Fruit fly (Drosophila melanogaster) whole organism, embryonic: Measurements from ENCODE around the gene foxo.

Source experiments
- Ada2b ChIP-seq: fragments of 200-800 bp; sonication (Bioruptor generic); IDR thresholded peaks from 2 replicates; pipeline ENCODE4 v1.3.6; 2022; ENCODE audit warnings: missing biosample characterization, missing genetic modification characterization
- Aef1 ChIP-seq: fragments of 200-800 bp; sonication (Bioruptor generic); IDR thresholded peaks from 3 replicates; pipeline ENCODE4 v1.3.6; 2022; ENCODE audit warnings: missing biosample characterization, missing genetic modification characterization
- BtbVII ChIP-seq: fragments of 200-800 bp; sonication (Bioruptor generic); optimal IDR thresholded peaks from 3 replicates; lab custom pipeline; 2017; ENCODE audit warnings: missing biosample characterization, mild to moderate bottlenecking, missing genetic modification characterization
- CG10959 ChIP-seq: fragments of 200-800 bp; sonication (Bioruptor generic); IDR thresholded peaks from 2 replicates; pipeline ENCODE4 v1.3.6; 2022; ENCODE audit warnings: missing biosample characterization, missing genetic modification characterization
- CG12219 ChIP-seq: fragments of 200-800 bp; sonication (Bioruptor generic); optimal IDR thresholded peaks from 3 replicates; lab custom pipeline; 2018; ENCODE audit warnings: missing biosample characterization, mild to moderate bottlenecking, missing genetic modification characterization
- CG15269 ChIP-seq: fragments of 200-800 bp; sonication (Bioruptor generic); optimal IDR thresholded peaks from 2 replicates; lab custom pipeline; 2018; ENCODE audit warnings: missing biosample characterization, mild to moderate bottlenecking, missing genetic modification characterization, moderate library complexity
- CG16863 ChIP-seq: fragments of 200-800 bp; sonication (Bioruptor generic); optimal IDR thresholded peaks from 3 replicates; lab custom pipeline; 2016; ENCODE audit warnings: missing biosample characterization, missing genetic modification characterization
- CG1832 ChIP-seq: fragments of 200-800 bp; sonication (Bioruptor generic); optimal IDR thresholded peaks from 2 replicates; lab custom pipeline; 2017; ENCODE audit warnings: missing biosample characterization, mild to moderate bottlenecking, missing genetic modification characterization, inconsistent platforms
- CG30403 ChIP-seq: fragments of 200-800 bp; sonication (Bioruptor generic); optimal IDR thresholded peaks from 3 replicates; lab custom pipeline; 2016; ENCODE audit warnings: missing biosample characterization, missing genetic modification characterization
- CG32772 ChIP-seq: fragments of 200-800 bp; sonication (Bioruptor generic); IDR thresholded peaks from 2 replicates; pipeline ENCODE4 v1.3.6; 2022; ENCODE audit warnings: missing biosample characterization, missing genetic modification characterization
- CG3407 ChIP-seq: fragments of 200-800 bp; sonication (Bioruptor generic); optimal IDR thresholded peaks from 2 replicates; lab custom pipeline; 2018; ENCODE audit warnings: missing biosample characterization, mild to moderate bottlenecking, missing genetic modification characterization
- CG34422 ChIP-seq: fragments of 200-800 bp; sonication (Bioruptor generic); IDR thresholded peaks from 3 replicates; pipeline ENCODE4 v1.3.6; 2022; ENCODE audit warnings: missing biosample characterization, missing genetic modification characterization
- CG3847 ChIP-seq: fragments of 200-800 bp; sonication (Bioruptor generic); IDR thresholded peaks from 2 replicates; pipeline ENCODE4 v1.3.6; 2022; ENCODE audit warnings: missing biosample characterization, missing genetic modification characterization
- CG3995 ChIP-seq: fragments of 200-800 bp; sonication (Bioruptor generic); optimal IDR thresholded peaks from 3 replicates; lab custom pipeline; 2016; ENCODE audit warnings: missing biosample characterization, missing genetic modification characterization
- CG4328 ChIP-seq: fragments of 200-800 bp; sonication (Bioruptor generic); optimal IDR thresholded peaks from 3 replicates; lab custom pipeline; 2017; ENCODE audit warnings: missing biosample characterization, missing genetic modification reagents, missing genetic modification characterization
- CG4360 ChIP-seq: fragments of 200-800 bp; sonication (Bioruptor generic); IDR thresholded peaks from 2 replicates; pipeline ENCODE4 v1.3.6; 2022; ENCODE audit warnings: missing biosample characterization, missing genetic modification characterization
- CG6854 ChIP-seq: fragments of 200-800 bp; sonication (Bioruptor generic); optimal IDR thresholded peaks from 3 replicates; lab custom pipeline; 2017; ENCODE audit warnings: missing biosample characterization, mild to moderate bottlenecking, missing genetic modification characterization
- CG7786 ChIP-seq: fragments of 200-800 bp; sonication (Bioruptor generic); optimal IDR thresholded peaks from 2 replicates; lab custom pipeline; 2016; ENCODE audit warnings: missing biosample characterization, missing genetic modification characterization
- CG7839 ChIP-seq: fragments of 200-800 bp; sonication (Bioruptor generic); optimal IDR thresholded peaks from 3 replicates; lab custom pipeline; 2018; ENCODE audit warnings: missing biosample characterization, mild to moderate bottlenecking, missing genetic modification characterization, moderate library complexity
- CG8924 ChIP-seq: fragments of 200-800 bp; optimal IDR thresholded peaks from 3 replicates; lab custom pipeline; 2019; ENCODE audit warnings: missing biosample characterization, mild to moderate bottlenecking, missing genetic modification characterization, moderate library complexity
- CG9437 ChIP-seq: fragments of 200-800 bp; sonication (Bioruptor generic); optimal IDR thresholded peaks from 2 replicates; lab custom pipeline; 2018; ENCODE audit warnings: missing biosample characterization, mild to moderate bottlenecking, missing genetic modification characterization
- CG9876 ChIP-seq: fragments of 200-800 bp; sonication (Bioruptor generic); optimal IDR thresholded peaks from 2 replicates; lab custom pipeline; 2016; ENCODE audit warnings: missing biosample characterization, missing genetic modification characterization
- CG9932 ChIP-seq: fragments of 200-800 bp; sonication (Bioruptor generic); IDR thresholded peaks from 2 replicates; pipeline ENCODE4 v1.3.6; 2022; ENCODE audit warnings: missing biosample characterization, missing genetic modification characterization
- CHES-1-like ChIP-seq: fragments of 200-800 bp; sonication (Bioruptor generic); optimal IDR thresholded peaks from 2 replicates; lab custom pipeline; 2016; ENCODE audit warnings: missing biosample characterization, missing genetic modification characterization
- Camta ChIP-seq: fragments of 200-800 bp; sonication (Bioruptor generic); optimal IDR thresholded peaks from 2 replicates; lab custom pipeline; 2016; ENCODE audit warnings: missing biosample characterization, missing genetic modification characterization
- CoRest ChIP-seq: fragments of 200-800 bp; sonication (Bioruptor generic); optimal IDR thresholded peaks from 3 replicates; lab custom pipeline; 2018; ENCODE audit warnings: missing biosample characterization, mild to moderate bottlenecking, missing genetic modification characterization, moderate library complexity
- Fer3 ChIP-seq: fragments of 200-800 bp; sonication (Bioruptor generic); optimal IDR thresholded peaks from 2 replicates; lab custom pipeline; 2018; ENCODE audit warnings: missing biosample characterization, mild to moderate bottlenecking, missing genetic modification characterization, moderate library complexity
- Nf-YA ChIP-seq: fragments of 200-800 bp; sonication (Bioruptor generic); IDR thresholded peaks from 2 replicates; pipeline ENCODE4 v1.3.6; 2022; ENCODE audit warnings: missing biosample characterization, missing genetic modification characterization
- Nf-YC ChIP-seq: fragments of 200-800 bp; optimal IDR thresholded peaks from 3 replicates; lab custom pipeline; 2019; ENCODE audit warnings: missing biosample characterization, mild to moderate bottlenecking, missing genetic modification characterization, moderate library complexity
- NfI ChIP-seq: fragments of 200-800 bp; sonication (Bioruptor generic); optimal IDR thresholded peaks from 3 replicates; lab custom pipeline; 2018; ENCODE audit warnings: missing biosample characterization, mild to moderate bottlenecking, missing genetic modification characterization, moderate library complexity
- Pdp1 ChIP-seq, 2 experiments: fragments of 200-800 bp; sonication (Bioruptor generic); optimal IDR thresholded peaks; 3 replicates each; lab custom pipeline; 2016; ENCODE audit warnings: missing biosample characterization in 2 of 2, missing genetic modification characterization in 2 of 2, mild to moderate bottlenecking in 1 of 2, moderate library complexity in 1 of 2
- Six4 ChIP-seq: fragments of 200-800 bp; sonication (Bioruptor generic); optimal IDR thresholded peaks from 2 replicates; lab custom pipeline; 2016; ENCODE audit warnings: missing biosample characterization, missing genetic modification characterization
- Sox100B ChIP-seq: fragments of 200-800 bp; sonication (Bioruptor generic); optimal IDR thresholded peaks from 3 replicates; lab custom pipeline; 2018; ENCODE audit warnings: missing biosample characterization, mild to moderate bottlenecking, missing genetic modification characterization
- Usf ChIP-seq: fragments of 200-800 bp; sonication (Bioruptor generic); optimal IDR thresholded peaks from 2 replicates; lab custom pipeline; 2017; ENCODE audit warnings: missing genotype, missing biosample characterization, missing genetic modification characterization
- Vsx1 ChIP-seq: fragments of 200-800 bp; sonication (Bioruptor generic); optimal IDR thresholded peaks from 2 replicates; lab custom pipeline; 2017; ENCODE audit warnings: missing biosample characterization, mild to moderate bottlenecking, missing genetic modification characterization, missing genetic modification reagents
- amos ChIP-seq: fragments of 200-800 bp; sonication (Bioruptor generic); IDR thresholded peaks from 2 replicates; pipeline ENCODE4 v1.3.6; 2022; ENCODE audit warnings: missing biosample characterization, missing genetic modification characterization; ENCODE audit not compliant: partially characterized antibody
- bbx ChIP-seq: fragments of 200-800 bp; sonication (Bioruptor generic); IDR thresholded peaks from 2 replicates; pipeline ENCODE4 v1.3.6; 2022; ENCODE audit warnings: missing biosample characterization, missing genetic modification characterization; ENCODE audit not compliant: partially characterized antibody
- corto ChIP-seq: fragments of 200-800 bp; sonication (Bioruptor generic); optimal IDR thresholded peaks from 2 replicates; lab custom pipeline; 2016; ENCODE audit warnings: missing biosample characterization, mild to moderate bottlenecking, missing genetic modification characterization, moderate library complexity
- grn ChIP-seq: fragments of 200-800 bp; sonication (Bioruptor generic); optimal IDR thresholded peaks from 3 replicates; lab custom pipeline; 2017; ENCODE audit warnings: missing biosample characterization, missing genetic modification characterization
- ken ChIP-seq: fragments of 200-800 bp; sonication (Bioruptor generic); IDR thresholded peaks from 3 replicates; pipeline ENCODE4 v1.3.6; 2022; ENCODE audit warnings: missing biosample characterization, missing genetic modification characterization
- lilli ChIP-seq: fragments of 200-800 bp; sonication (Bioruptor generic); optimal IDR thresholded peaks from 3 replicates; lab custom pipeline; 2016; ENCODE audit warnings: missing biosample characterization, missing genetic modification characterization
- lola ChIP-seq, 3 experiments: fragments of >200 bp in 2 of 3; fragments of 200-800 bp in 1 of 3; sonication (Bioruptor generic) in 1 of 3; optimal IDR thresholded peaks; 2 replicates each; lab custom pipeline; 2017 to 2019; ENCODE audit warnings: missing biosample characterization in 3 of 3, missing genetic modification characterization in 3 of 3, mild to moderate bottlenecking in 1 of 3, moderate library complexity in 1 of 3
- otp ChIP-seq: fragments of 200-800 bp; sonication (Bioruptor generic); IDR thresholded peaks from 3 replicates; pipeline ENCODE4, ENCODE4 v1.3.6; 2022; ENCODE audit warnings: missing biosample characterization, missing genetic modification characterization
- phol ChIP-seq: fragments of 200-800 bp; sonication (Bioruptor generic); optimal IDR thresholded peaks from 3 replicates; lab custom pipeline; 2018; ENCODE audit warnings: missing biosample characterization, mild to moderate bottlenecking, missing genetic modification characterization, moderate library complexity
- rib ChIP-seq: fragments of 200-800 bp; sonication (Bioruptor generic); IDR thresholded peaks from 2 replicates; pipeline ENCODE4 v1.3.6; 2022; ENCODE audit warnings: missing biosample characterization, missing genetic modification characterization
- salm ChIP-seq: fragments of 200-800 bp; sonication (Bioruptor generic); optimal IDR thresholded peaks from 2 replicates; lab custom pipeline; 2018; ENCODE audit warnings: missing biosample characterization, mild to moderate bottlenecking, missing genetic modification characterization
- sima ChIP-seq: fragments of 200-800 bp; sonication (Bioruptor generic); optimal IDR thresholded peaks from 2 replicates; lab custom pipeline; 2016; ENCODE audit warnings: missing biosample characterization, missing genetic modification characterization
- slp2 ChIP-seq: fragments of 200-800 bp; sonication (Bioruptor generic); optimal IDR thresholded peaks from 2 replicates; lab custom pipeline; 2016; ENCODE audit warnings: missing biosample characterization, missing genetic modification characterization
- unpg ChIP-seq: fragments of 200-800 bp; sonication (Bioruptor generic); optimal IDR thresholded peaks from 3 replicates; lab custom pipeline; 2018; ENCODE audit warnings: missing biosample characterization, mild to moderate bottlenecking, missing genetic modification characterization, moderate library complexity
- usp ChIP-seq: fragments of >200 bp; optimal IDR thresholded peaks from 2 replicates; lab custom pipeline; 2017; ENCODE audit warnings: missing biosample characterization, missing genetic modification characterization

Gene foxo

dm6 chr3R:14024919-14025387 lies 31.8 kb upstream of the foxo start (continued):
- TF ChIP-seq CoRest (tag; lab: Kevin White, UChicago) (peak; percentile 22), Sox100B (GFP tag; lab: Kevin White, UChicago) (peak; percentile 30), Aef1 (GFP tag; lab: Robert Waterston, UW) (no peak), CG9876 (GFP tag; lab: Kevin White, UChicago) (peak; percentile 12), lola (GFP tag; optimal IDR thresholded peaks at IDR 0.05; lab: Kevin White, UChicago) (no peak), ken (GFP tag; lab: Robert Waterston, UW) (no peak), otp (GFP tag; lab: Robert Waterston, UW) (peak; percentile 62), corto (GFP tag; lab: Kevin White, UChicago) (peak; percentile 68), CG34422 (GFP tag; lab: Robert Waterston, UW) (peak; percentile 77; the same call in 1 of the 3 replicates), phol (tag; lab: Kevin White, UChicago) (peak; percentile 31), CG16863 (GFP tag; lab: Kevin White, UChicago) (peak; percentile 8), bbx (GFP tag; lab: Robert Waterston, UW) (no peak; the same call in 1 of the 2 replicates), grn (GFP tag; lab: Kevin White, UChicago) (no peak), Vsx1 (GFP tag; lab: Kevin White, UChicago) (peak; percentile 53), CG4360 (GFP tag; lab: Robert Waterston, UW) (0 out of 2 replicates have a peak, but pooled peaks have one; percentile 16), CG3847 (peak; percentile 40; the same call in 1 of the 2 replicates), lilli (peak; percentile 68), Nf-YC (tag; lab: Kevin White, UChicago) (peak; percentile 20), CG10959 (no peak), CG1832 (GFP tag; lab: Kevin White, UChicago) (peak; percentile 81), slp2 (GFP tag; lab: Kevin White, UChicago) (peak; percentile 8), Usf (GFP tag; lab: Kevin White, UChicago) (no peak), CG8924 (tag; lab: Kevin White, UChicago) (peak; percentile 58), BtbVII (peak; percentile 82), CG7786 (GFP tag; lab: Kevin White, UChicago) (peak; percentile 41), CG9437 (GFP tag; lab: Kevin White, UChicago) (no peak), CG3407 (GFP tag; lab: Kevin White, UChicago) (no peak), CG9932 (GFP tag; lab: Robert Waterston, UW) (peak; percentile 28; the same call in 1 of the 2 replicates), NfI (peak; percentile 57), CHES-1-like (peak; percentile 76), Nf-YA (GFP tag; lab: Robert Waterston, UW) (0 out of 2 replicates have a peak, but pooled peaks have one; percentile 9), CG6854 (GFP tag; lab: Kevin White, UChicago) (peak; percentile 18), sima (GFP tag; lab: Kevin White, UChicago) (no peak), Pdp1 (GFP tag; optimal IDR thresholded peaks at IDR 0.05; lab: Kevin White, UChicago) (peak; percentile 14 to 74), Fer3 (tag; lab: Kevin White, UChicago) (no peak), rib (GFP tag; lab: Robert Waterston, UW) (no peak), CG4328 (GFP tag; lab: Kevin White, UChicago) (no peak), CG30403 (GFP tag; lab: Kevin White, UChicago) (peak; percentile 31), CG7839 (tag; lab: Kevin White, UChicago) (peak; percentile 3), Camta (GFP tag; lab: Kevin White, UChicago) (no peak), usp (GFP tag; lab: Kevin White, UChicago) (no peak), Ada2b (GFP tag; lab: Robert Waterston, UW) (no peak; the same call in 1 of the 2 replicates), CG32772 (GFP tag; lab: Robert Waterston, UW) (peak; percentile 48), CG3995 (GFP tag; lab: Kevin White, UChicago) (peak; percentile 7), salm (no peak), CG15269 (tag; lab: Kevin White, UChicago) (peak; percentile 15), unpg (peak; percentile 44), CG12219 (GFP tag; lab: Kevin White, UChicago) (no peak), Six4 (GFP tag; lab: Kevin White, UChicago) (no peak), amos (no peak)
